Worm (Caenorhabditis elegans) whole organism, L4/young adult: Measurements from ENCODE around the gene ceh-57.

Source experiments
- W03F9.2 ChIP-seq: fragments of 150-350 bp; optimal IDR thresholded peaks from 2 replicates; lab custom pipeline; 2014; ENCODE audit warnings: missing biosample characterization, missing genetic modification characterization
- dao-5 ChIP-seq: sonication (generic microtip); optimal IDR thresholded peaks from 2 replicates; lab custom pipeline; 2016; ENCODE audit warnings: missing genotype, missing genetic modification characterization, moderate library complexity, missing compliant biosample characterization
- him-1 ChIP-seq: sonication (generic microtip); optimal IDR thresholded peaks from 2 replicates; lab custom pipeline; 2016; ENCODE audit warnings: missing genotype, missing genetic modification reagents, missing genetic modification characterization, missing compliant biosample characterization

- TF ChIP-seq him-1 (tag; lab: Kevin White, UChicago) (no peak), W03F9.2 (tag; lab: Kevin White, UChicago) (no peak), dao-5 (tag; lab: Kevin White, UChicago) (no peak)
Measured at ce11 chrII:10350487-10350886, 16.6 kb downstream of the ceh-57 start, which contains the start of gene C07E3.9.
